Worm (Caenorhabditis elegans) whole organism, L4/young adult: ENCODE results near the gene col-75.

ENCODE experiments used
- W03F9.2 ChIP-seq: fragments of 150-350 bp; optimal IDR thresholded peaks from 2 replicates; lab custom pipeline; 2014; ENCODE audit warnings: missing biosample characterization, missing genetic modification characterization
- dao-5 ChIP-seq: sonication (generic microtip); optimal IDR thresholded peaks from 2 replicates; lab custom pipeline; 2016; ENCODE audit warnings: missing genotype, missing genetic modification characterization, moderate library complexity, missing compliant biosample characterization
- him-1 ChIP-seq: sonication (generic microtip); optimal IDR thresholded peaks from 2 replicates; lab custom pipeline; 2016; ENCODE audit warnings: missing genotype, missing genetic modification reagents, missing genetic modification characterization, missing compliant biosample characterization

The col-75 gene

ce11 chrII:6409098-6409497 is 17.0 kb upstream of the col-75 start:
- TF ChIP-seq him-1 (tag; lab: Kevin White, UChicago), result no peak
- no peak for TF ChIP-seq W03F9.2 (tag; lab: Kevin White, UChicago)
- no peak for TF ChIP-seq dao-5

DNA sequence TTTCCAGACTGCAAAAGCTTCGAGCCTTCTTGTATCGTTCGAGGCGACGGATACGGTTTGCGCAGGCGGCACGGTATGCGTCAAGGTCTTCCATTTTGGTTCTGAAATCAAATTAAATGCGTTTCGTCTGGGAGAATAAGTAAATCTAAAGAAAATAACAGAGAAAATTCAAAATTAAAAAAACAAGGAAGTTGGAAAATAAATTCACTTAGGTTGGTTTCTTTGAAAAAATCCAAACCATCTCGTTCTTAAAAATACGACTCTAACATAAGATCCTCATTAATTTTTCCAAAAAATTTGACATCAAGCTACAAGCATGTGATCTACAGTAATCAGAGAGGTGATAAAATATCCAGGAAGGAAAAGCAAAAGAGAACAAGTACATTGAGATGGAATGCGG is 15.9 kb upstream of the col-75 start, which contains the start of gene T25D10.4:
Gene T25D10.4, minus strand, starts transcription at position 101 of the 400 bp plus-strand sequence.
- no peak for TF ChIP-seq dao-5

ce11 chrII:6411660-6412451 is 14.2 kb upstream of the col-75 start:
- no peak for TF ChIP-seq dao-5
- no peak for TF ChIP-seq him-1 (tag; lab: Kevin White, UChicago)

- TF ChIP-seq dao-5 (no peak), him-1 (tag; lab: Kevin White, UChicago) (no peak), W03F9.2 (tag; lab: Kevin White, UChicago) (no peak)
Observed at ce11 chrII:6413788-6414187, 12.3 kb upstream of the col-75 start.

ce11 chrII:6417999-6418398 is 8.1 kb upstream of the col-75 start:
- TF ChIP-seq dao-5 (no peak), W03F9.2 (tag; lab: Kevin White, UChicago) (no peak), him-1 (tag; lab: Kevin White, UChicago) (no peak)

- no peak for TF ChIP-seq him-1 (tag; lab: Kevin White, UChicago)
- TF ChIP-seq W03F9.2 (tag; lab: Kevin White, UChicago), result no peak
- TF ChIP-seq dao-5, result no peak
Observed at ce11 chrII:6419163-6419562, 6.9 kb upstream of the col-75 start.

DNA sequence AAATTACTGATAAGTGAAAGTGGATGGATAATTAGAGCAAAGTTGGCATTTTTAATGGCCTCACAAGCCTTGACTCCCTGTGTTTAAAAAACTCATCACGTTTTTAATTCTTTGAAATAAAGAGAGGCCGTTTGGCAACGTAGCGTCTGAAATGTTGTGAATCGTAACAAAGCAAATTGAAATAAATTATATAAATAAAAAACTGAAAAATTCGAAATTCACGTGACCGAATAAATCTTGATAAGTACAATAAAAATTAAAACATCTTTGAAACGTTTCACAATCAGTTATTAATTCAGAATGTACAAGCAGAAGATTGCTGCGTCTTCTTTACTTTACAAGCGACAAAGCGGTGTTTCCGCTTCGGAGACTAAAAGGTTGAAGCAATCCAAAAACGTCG is 3.3 kb upstream of the col-75 start, which contains the start of gene K03H9.3:
Gene K03H9.3, plus strand, starts transcription at position 301 of the 400 bp plus-strand sequence.
- TF ChIP-seq dao-5 (no peak), him-1 (tag; lab: Kevin White, UChicago) (no peak), W03F9.2 (tag; lab: Kevin White, UChicago) (no peak)

- TF ChIP-seq him-1 (tag; lab: Kevin White, UChicago) (no peak), W03F9.2 (tag; lab: Kevin White, UChicago) (no peak), dao-5 (no peak)
Observed at ce11 chrII:6436845-6437244, 10.8 kb downstream of the col-75 start.

ce11 chrII:6441128-6441527 is 15.0 kb downstream of the col-75 start, which contains the start of gene cutl-16:
TSS of gene cutl-16 (plus strand) at chrII:6441428.
- TF ChIP-seq dao-5, result no peak
- TF ChIP-seq him-1 (tag; lab: Kevin White, UChicago), result no peak
- no peak for TF ChIP-seq W03F9.2 (tag; lab: Kevin White, UChicago)

ce11 chrII:6443710-6444109 is 17.6 kb downstream of the col-75 start, which contains the start of gene K06A1.2:
TSS of gene K06A1.2 (plus strand) at chrII:6444010.
- TF ChIP-seq dao-5 (no peak), W03F9.2 (tag; lab: Kevin White, UChicago) (no peak), him-1 (tag; lab: Kevin White, UChicago) (no peak)

DNA sequence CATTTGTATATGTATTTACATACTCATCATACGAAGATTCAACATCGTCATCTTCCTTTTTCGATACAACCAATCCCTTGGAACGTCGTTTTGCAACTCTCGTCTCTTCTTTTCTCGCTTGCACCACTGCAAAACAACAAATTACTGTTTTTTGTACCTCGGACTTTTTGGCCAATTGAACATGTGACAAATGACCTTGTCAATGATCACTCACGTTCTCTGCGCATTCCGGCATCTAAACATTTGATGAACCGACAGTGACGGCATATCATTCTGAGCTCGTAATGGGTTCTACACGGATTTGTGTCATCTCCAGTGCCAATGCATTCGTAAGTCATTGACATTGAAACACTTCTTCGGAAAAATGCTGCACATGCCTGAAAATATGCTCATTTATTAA is 22.1 kb downstream of the col-75 start:
- no peak for TF ChIP-seq him-1 (tag; lab: Kevin White, UChicago)
- no peak for TF ChIP-seq dao-5
- TF ChIP-seq W03F9.2 (tag; lab: Kevin White, UChicago), result no peak

DNA sequence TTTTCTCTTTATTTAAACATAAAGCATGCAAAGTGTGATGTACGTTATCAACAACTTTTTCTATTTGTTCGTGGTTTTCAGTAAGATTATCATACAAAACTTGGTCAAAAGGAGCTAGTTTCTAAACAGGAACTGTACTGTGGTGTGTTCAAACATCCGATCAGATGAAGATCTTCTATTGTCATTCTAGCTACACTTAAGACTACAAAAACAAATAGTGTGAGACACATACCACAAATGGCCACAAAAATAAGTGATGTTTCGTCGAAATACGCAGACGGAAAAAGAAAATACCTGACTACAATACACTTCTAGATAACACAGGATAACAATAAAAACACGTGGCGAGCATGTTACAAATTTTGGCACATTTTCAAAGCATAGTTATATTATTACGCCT is 22.6 kb downstream of the col-75 start:
- TF ChIP-seq him-1 (tag; lab: Kevin White, UChicago) (no peak), W03F9.2 (tag; lab: Kevin White, UChicago) (no peak), dao-5 (no peak)

- no peak for TF ChIP-seq him-1 (tag; lab: Kevin White, UChicago)
- TF ChIP-seq W03F9.2 (tag; lab: Kevin White, UChicago), result no peak
- TF ChIP-seq dao-5, result no peak
Observed at ce11 chrII:6449656-6450055, 23.6 kb downstream of the col-75 start, which contains the start of gene nhr-22. TSS of gene nhr-22 (minus strand) at chrII:6449792.

- TF ChIP-seq him-1 (tag; lab: Kevin White, UChicago) (no peak), dao-5 (no peak), W03F9.2 (tag; lab: Kevin White, UChicago) (peak; percentile 17)
Observed at ce11 chrII:6453341-6453806, 27.3 kb downstream of the col-75 start, which contains the start of gene atg-16.2. TSS of gene atg-16.2 (minus strand) at chrII:6453391.
